Worm (Caenorhabditis elegans) whole organism, early embryonic: ENCODE measurements around the gene F53A2.3.
A peak's percentile ranks its signal among the peaks of the same experiment; 100 is the strongest.

Experiments used
- B0310.2 ChIP-seq: sonication (generic microtip); optimal IDR thresholded peaks from 2 replicates; lab custom pipeline; 2016; ENCODE audit warnings: mild to moderate bottlenecking, missing genetic modification characterization, missing compliant biosample characterization
- F13C5.2 ChIP-seq: sonication (generic microtip); optimal IDR thresholded peaks from 2 replicates; lab custom pipeline; 2017; ENCODE audit warnings: mild to moderate bottlenecking, missing genetic modification characterization, inconsistent platforms, missing compliant biosample characterization
- aly-1 ChIP-seq: sonication (generic microtip); optimal IDR thresholded peaks from 2 replicates; lab custom pipeline; 2016; ENCODE audit warnings: missing genetic modification characterization, missing compliant biosample characterization
- ama-1 ChIP-seq: fragments of 150-350 bp; optimal IDR thresholded peaks from 2 replicates; lab custom pipeline; 2014
- ceh-13 ChIP-seq: fragments of 200-800 bp; sonication (Bioruptor generic); optimal IDR thresholded peaks from 2 replicates; lab custom pipeline; 2018; ENCODE audit warnings: mild to moderate bottlenecking, missing genetic modification characterization, missing compliant biosample characterization
- ceh-36 ChIP-seq: sonication (generic microtip); optimal IDR thresholded peaks from 2 replicates; lab custom pipeline; 2016; ENCODE audit warnings: missing genetic modification characterization, inconsistent platforms, missing compliant biosample characterization
- ets-7 ChIP-seq: sonication (generic microtip); optimal IDR thresholded peaks from 2 replicates; lab custom pipeline; 2016; ENCODE audit warnings: missing genotype, missing genetic modification characterization, missing compliant biosample characterization
- flt-1 ChIP-seq: fragments of 200-800 bp; sonication (Bioruptor generic); IDR thresholded peaks from 2 replicates; pipeline ENCODE4 v1.3.6; 2022; ENCODE audit warnings: missing genetic modification characterization, missing compliant biosample characterization
- hmbx-1 ChIP-seq: sonication (generic microtip); optimal IDR thresholded peaks from 2 replicates; lab custom pipeline; 2016; ENCODE audit warnings: mild to moderate bottlenecking, missing genetic modification characterization, missing compliant biosample characterization
- hmg-4 ChIP-seq: fragments of 200-800 bp; sonication (Bioruptor generic); optimal IDR thresholded peaks from 2 replicates; lab custom pipeline; 2018; ENCODE audit warnings: mild to moderate bottlenecking, missing genetic modification characterization, missing compliant biosample characterization
- hnd-1 ChIP-seq: sonication (generic microtip); optimal IDR thresholded peaks from 2 replicates; lab custom pipeline; 2016; ENCODE audit warnings: missing genetic modification characterization, missing compliant biosample characterization
- pes-1 ChIP-seq: fragments of 200-800 bp; sonication (Bioruptor generic); IDR thresholded peaks from 2 replicates; pipeline ENCODE4 v1.3.6; 2022; ENCODE audit warnings: missing genetic modification reagents, missing genetic modification characterization, missing compliant biosample characterization
- scrt-1 ChIP-seq: fragments of 200-800 bp; sonication (Bioruptor generic); IDR thresholded peaks from 2 replicates; pipeline ENCODE4 v1.3.6; 2022; ENCODE audit warnings: missing genetic modification characterization, missing compliant biosample characterization
- sea-1 ChIP-seq: fragments of 200-800 bp; sonication (Bioruptor generic); conservative IDR thresholded peaks from 2 replicates; pipeline ENCODE4 v1.3.6; 2022; ENCODE audit warnings: missing genetic modification characterization, missing compliant biosample characterization
- tbx-11 ChIP-seq: fragments of 200-800 bp; sonication (Bioruptor generic); IDR thresholded peaks from 2 replicates; pipeline ENCODE4 v1.3.6; 2022; ENCODE audit warnings: missing genetic modification characterization, missing compliant biosample characterization
- tbx-37 ChIP-seq: fragments of 200-800 bp; sonication (Bioruptor generic); conservative IDR thresholded peaks from 2 replicates; pipeline ENCODE4 v1.3.6; 2022; ENCODE audit warnings: missing genetic modification reagents, missing genetic modification characterization, missing compliant biosample characterization
- tra-4 ChIP-seq: sonication (generic microtip); optimal IDR thresholded peaks from 2 replicates; lab custom pipeline; 2017; ENCODE audit warnings: missing genetic modification characterization, missing compliant biosample characterization

The F53A2.3 gene

DNA sequence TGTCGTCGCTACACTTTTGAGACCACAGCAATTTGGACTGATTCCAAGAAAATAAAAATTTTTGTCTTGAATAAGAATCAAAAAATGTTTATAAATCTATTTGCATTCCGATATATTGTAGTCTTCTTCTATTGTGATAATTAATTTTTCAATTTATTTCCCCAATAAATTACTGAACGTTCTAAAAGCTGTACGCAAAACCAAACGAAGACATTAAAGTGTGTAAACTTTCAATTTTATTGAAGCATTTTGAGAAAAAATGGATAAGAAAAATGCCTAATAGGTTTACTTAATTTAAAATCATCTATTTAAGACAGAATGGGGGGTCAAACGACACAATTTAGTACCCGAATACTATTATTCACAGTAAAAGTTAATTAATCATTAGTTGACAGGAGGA, 37.0 kb downstream of the F53A2.3 start:
- no peak for TF ChIP-seq ceh-36 (tag; lab: Kevin White, UChicago)
- no peak for TF ChIP-seq flt-1 (GFP tag; lab: Robert Waterston, UW)
- TF ChIP-seq sea-1: no peak
- TF ChIP-seq scrt-1: no peak
- no peak for TF ChIP-seq B0310.2 (tag; lab: Kevin White, UChicago)
- TF ChIP-seq tra-4 (tag; lab: Kevin White, UChicago): no peak
- no peak for TF ChIP-seq hmbx-1 (tag; lab: Kevin White, UChicago)
- no peak for TF ChIP-seq pes-1 (GFP tag; lab: Robert Waterston, UW)
- TF ChIP-seq hnd-1 (tag; lab: Kevin White, UChicago): no peak
- TF ChIP-seq ama-1 (lab: Kevin White, UChicago): no peak
- no peak for TF ChIP-seq F13C5.2 (tag; lab: Kevin White, UChicago)
- TF ChIP-seq tbx-11 (GFP tag; lab: Robert Waterston, UW): no peak
- TF ChIP-seq ceh-13: no peak
- TF ChIP-seq hmg-4 (GFP tag; lab: Kevin White, UChicago): no peak
- no peak for TF ChIP-seq aly-1 (tag; lab: Kevin White, UChicago)
- no peak for TF ChIP-seq tbx-37 (GFP tag; lab: Robert Waterston, UW)
- TF ChIP-seq ets-7 (tag; lab: Kevin White, UChicago): no peak

DNA sequence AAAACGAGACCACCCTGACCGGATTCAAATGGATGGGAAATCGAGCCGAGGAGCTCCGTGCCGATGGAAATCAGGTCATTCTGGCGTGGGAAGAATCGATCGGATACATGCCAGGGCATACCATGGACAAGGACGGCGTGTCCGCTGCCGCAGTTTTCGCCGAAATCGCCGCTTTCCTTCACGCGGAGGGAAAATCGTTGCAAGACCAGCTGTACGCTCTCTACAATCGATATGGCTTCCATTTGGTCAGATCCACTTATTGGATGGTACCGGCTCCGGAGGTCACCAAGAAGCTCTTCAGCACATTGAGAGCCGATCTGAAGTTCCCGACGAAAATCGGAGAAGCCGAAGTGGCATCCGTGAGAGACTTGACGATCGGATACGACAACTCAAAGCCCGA, 37.6 kb downstream of the F53A2.3 start:
- TF ChIP-seq pes-1 (GFP tag; lab: Robert Waterston, UW) (no peak), tra-4 (tag; lab: Kevin White, UChicago) (no peak), aly-1 (tag; lab: Kevin White, UChicago) (no peak), sea-1 (no peak), ets-7 (tag; lab: Kevin White, UChicago) (no peak), ceh-36 (tag; lab: Kevin White, UChicago) (no peak), F13C5.2 (tag; lab: Kevin White, UChicago) (no peak), flt-1 (GFP tag; lab: Robert Waterston, UW) (no peak), hmg-4 (GFP tag; lab: Kevin White, UChicago) (no peak), hnd-1 (tag; lab: Kevin White, UChicago) (no peak), tbx-11 (GFP tag; lab: Robert Waterston, UW) (no peak), ama-1 (lab: Kevin White, UChicago) (no peak), tbx-37 (GFP tag; lab: Robert Waterston, UW) (no peak), scrt-1 (no peak), ceh-13 (no peak), B0310.2 (tag; lab: Kevin White, UChicago) (no peak), hmbx-1 (tag; lab: Kevin White, UChicago) (no peak)

DNA sequence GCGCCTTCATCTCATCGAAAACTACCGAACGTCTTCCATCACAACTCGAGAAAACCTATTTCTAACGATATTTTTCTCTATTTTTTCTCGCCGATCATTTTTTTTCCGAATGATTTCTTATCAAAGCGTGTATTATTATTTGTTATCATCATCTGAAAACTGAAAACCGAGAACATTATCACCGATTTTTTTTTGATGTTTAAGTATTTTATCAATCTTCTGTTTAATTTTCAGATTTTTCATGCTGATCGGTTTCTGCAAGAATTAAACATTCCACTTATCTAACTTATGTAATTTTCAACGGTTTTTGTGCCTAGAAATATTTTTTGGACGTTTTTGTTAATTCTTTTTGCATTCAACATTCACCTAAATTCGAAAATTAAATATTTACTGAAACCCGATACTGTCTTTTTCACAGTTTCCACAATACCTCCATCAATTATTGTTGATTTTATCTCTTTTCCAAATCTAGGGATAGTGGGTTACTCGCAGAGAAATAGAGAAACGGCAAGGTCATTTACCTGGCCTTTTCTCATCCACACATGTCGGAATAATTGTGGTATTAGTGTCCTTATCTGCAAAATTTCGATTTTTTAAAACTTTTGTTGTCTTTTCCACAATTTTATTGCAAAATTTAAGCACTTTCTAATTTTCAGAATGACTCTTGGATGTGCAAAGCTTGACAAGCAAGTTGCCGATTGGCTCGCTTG, 40.7 kb downstream of the F53A2.3 start, which contains the start of gene pgm-2:
TSS of gene pgm-2 (plus strand) at position 657 of the 710 bp plus-strand sequence.
- TF ChIP-seq sea-1: no peak
- no peak for TF ChIP-seq hmg-4 (GFP tag; lab: Kevin White, UChicago)
- no peak for TF ChIP-seq ets-7 (tag; lab: Kevin White, UChicago)
- no peak for TF ChIP-seq flt-1 (GFP tag; lab: Robert Waterston, UW)
- no peak for TF ChIP-seq tbx-37 (GFP tag; lab: Robert Waterston, UW)
- TF ChIP-seq scrt-1: no peak
- peak; percentile 46 for TF ChIP-seq tra-4 (tag; lab: Kevin White, UChicago)
- no peak for TF ChIP-seq ceh-13
- no peak for TF ChIP-seq tbx-11 (GFP tag; lab: Robert Waterston, UW)
- peak; percentile 12 for TF ChIP-seq aly-1 (tag; lab: Kevin White, UChicago)
- no peak for TF ChIP-seq ceh-36 (tag; lab: Kevin White, UChicago)
- TF ChIP-seq pes-1 (GFP tag; lab: Robert Waterston, UW): no peak
- TF ChIP-seq hnd-1 (tag; lab: Kevin White, UChicago): no peak
- no peak for TF ChIP-seq B0310.2 (tag; lab: Kevin White, UChicago)
- TF ChIP-seq ama-1 (lab: Kevin White, UChicago): peak; percentile 32
- TF ChIP-seq hmbx-1 (tag; lab: Kevin White, UChicago): no peak
- no peak for TF ChIP-seq F13C5.2 (tag; lab: Kevin White, UChicago)

DNA sequence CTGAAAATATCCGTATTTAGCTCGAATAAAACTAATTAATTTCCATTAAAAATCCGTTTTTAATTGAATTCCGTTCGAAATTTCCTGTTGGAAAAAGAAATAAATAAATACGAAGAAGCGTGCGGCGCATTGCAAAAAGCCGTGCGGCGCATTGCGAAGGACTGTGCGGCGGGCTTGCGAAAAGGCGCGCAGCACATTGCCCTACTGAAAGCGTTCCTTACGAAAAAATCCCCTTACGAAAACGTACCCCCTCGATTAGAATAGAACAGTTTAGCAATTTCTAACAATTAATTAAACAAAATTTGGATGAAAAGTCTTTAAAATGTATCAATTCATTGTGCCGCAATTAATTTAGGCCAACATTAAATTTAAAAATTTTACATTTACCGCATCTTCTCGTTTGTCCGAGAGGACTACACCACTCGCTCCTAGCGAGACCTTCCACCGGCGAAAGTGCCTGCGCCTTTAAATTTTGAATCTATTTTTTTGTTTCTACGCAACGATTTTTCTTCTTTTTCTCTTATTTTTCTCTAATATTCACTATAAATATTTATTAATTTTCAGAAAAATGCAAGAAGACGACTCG, 43.2 kb downstream of the F53A2.3 start, which contains the start of gene npp-18:
TSS of gene npp-18 (plus strand) at position 565 of the 586 bp plus-strand sequence.
- TF ChIP-seq tbx-37 (GFP tag; lab: Robert Waterston, UW) (peak; percentile 75; the same call in 1 of the 2 replicates), scrt-1 (peak; percentile 84), pes-1 (GFP tag; lab: Robert Waterston, UW) (peak; percentile 83), sea-1 (peak; percentile 87), tbx-11 (GFP tag; lab: Robert Waterston, UW) (peak; percentile 83), flt-1 (GFP tag; lab: Robert Waterston, UW) (peak; percentile 73)

DNA sequence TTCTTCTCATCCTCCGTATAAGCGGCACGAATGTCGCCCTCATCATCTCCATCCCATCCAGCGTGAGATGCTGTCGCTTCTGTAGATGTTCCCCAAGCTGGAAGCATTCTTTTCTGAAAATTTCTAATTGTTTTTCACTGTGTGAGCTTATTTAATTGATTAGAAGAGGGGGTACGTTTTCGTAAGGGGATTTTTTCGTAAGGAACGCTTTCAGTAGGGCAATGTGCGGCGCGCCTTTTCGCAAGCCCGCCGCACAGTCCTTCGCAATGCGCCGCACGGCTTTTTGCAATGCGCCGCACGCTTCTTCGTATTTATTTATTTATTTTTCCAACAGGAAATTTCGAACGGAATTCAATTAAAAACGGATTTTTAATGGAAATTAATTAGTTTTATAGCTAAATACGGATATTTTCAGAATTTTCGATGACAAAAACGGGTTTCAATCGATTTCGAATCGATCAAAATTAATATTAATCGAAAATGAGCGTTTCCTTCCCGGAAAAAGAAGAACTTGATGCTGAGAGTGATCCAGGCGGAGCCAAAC, 46.5 kb downstream of the F53A2.3 start, which contains the start of gene set-25:
TSS of gene set-25 (minus strand) at position 120 of the 544 bp plus-strand sequence.
- peak; percentile 47; the same call in 1 of the 2 replicates for TF ChIP-seq scrt-1
- TF ChIP-seq sea-1: peak; percentile 53; the same call in 1 of the 2 replicates
- TF ChIP-seq ceh-13: peak; percentile 14
- TF ChIP-seq tbx-11 (GFP tag; lab: Robert Waterston, UW): peak; percentile 51; the same call in 1 of the 2 replicates
- TF ChIP-seq pes-1 (GFP tag; lab: Robert Waterston, UW): peak; percentile 80
